Worm (Caenorhabditis elegans) whole organism, late embryonic: ENCODE results near the gene nspd-6.
A peak's percentile ranks its signal among the peaks of the same experiment; 100 is the strongest.

ENCODE experiments used
- C08G9.2 ChIP-seq: sonication (generic microtip); optimal IDR thresholded peaks from 2 replicates; lab custom pipeline; 2016; ENCODE audit warnings: mild to moderate bottlenecking, missing genetic modification characterization, moderate library complexity, missing compliant biosample characterization
- C38D4.7 ChIP-seq: fragments of 200-800 bp; sonication (Bioruptor generic); optimal IDR thresholded peaks from 2 replicates; lab custom pipeline; 2018; ENCODE audit warnings: mild to moderate bottlenecking, missing genetic modification characterization, moderate library complexity, missing compliant biosample characterization
- ahr-1 ChIP-seq: sonication (generic microtip); optimal IDR thresholded peaks from 2 replicates; lab custom pipeline; 2016; ENCODE audit warnings: missing genetic modification characterization, missing compliant biosample characterization
- ama-1 ChIP-seq: fragments of 150-350 bp; optimal IDR thresholded peaks from 2 replicates; lab custom pipeline; 2014
- ceh-14 ChIP-seq: sonication (generic microtip); optimal IDR thresholded peaks from 2 replicates; lab custom pipeline; 2016; ENCODE audit warnings: missing genotype, missing genetic modification characterization, missing compliant biosample characterization
- ceh-18 ChIP-seq: sonication (generic microtip); optimal IDR thresholded peaks from 2 replicates; lab custom pipeline; 2016; ENCODE audit warnings: missing genetic modification characterization, missing compliant biosample characterization
- ceh-2 ChIP-seq: sonication (generic microtip); optimal IDR thresholded peaks from 2 replicates; lab custom pipeline; 2016; ENCODE audit warnings: missing genotype, missing genetic modification characterization, missing compliant biosample characterization
- ceh-34 ChIP-seq: sonication (generic microtip); optimal IDR thresholded peaks from 2 replicates; lab custom pipeline; 2016; ENCODE audit warnings: mild to moderate bottlenecking, missing genetic modification characterization, missing compliant biosample characterization
- ceh-48 ChIP-seq: sonication (generic microtip); optimal IDR thresholded peaks from 2 replicates; lab custom pipeline; 2016; ENCODE audit warnings: missing genetic modification characterization, inconsistent platforms, missing compliant biosample characterization
- ceh-9 ChIP-seq: sonication (generic microtip); optimal IDR thresholded peaks from 2 replicates; lab custom pipeline; 2016; ENCODE audit warnings: mild to moderate bottlenecking, missing genetic modification characterization, inconsistent platforms, missing compliant biosample characterization
- dmd-4 ChIP-seq: sonication (generic microtip); optimal IDR thresholded peaks from 2 replicates; lab custom pipeline; 2016; ENCODE audit warnings: borderline replicate concordance, missing genetic modification characterization, missing compliant biosample characterization
- elt-4 ChIP-seq: sonication (generic microtip); optimal IDR thresholded peaks from 2 replicates; lab custom pipeline; 2016; ENCODE audit warnings: missing genetic modification characterization, missing compliant biosample characterization
- eyg-1 ChIP-seq: sonication (generic microtip); optimal IDR thresholded peaks from 2 replicates; lab custom pipeline; 2016; ENCODE audit warnings: missing genotype, missing genetic modification characterization, missing compliant biosample characterization
- fkh-10 ChIP-seq: fragments of 150-350 bp; optimal IDR thresholded peaks from 2 replicates; lab custom pipeline; 2014; ENCODE audit warnings: missing biosample characterization, missing genetic modification reagents, missing genetic modification characterization
- fkh-6 ChIP-seq: sonication (generic microtip); optimal IDR thresholded peaks from 2 replicates; lab custom pipeline; 2016; ENCODE audit warnings: missing genetic modification characterization, missing compliant biosample characterization
- hlh-13 ChIP-seq: fragments of 200-800 bp; sonication (Bioruptor generic); optimal IDR thresholded peaks from 2 replicates; lab custom pipeline; 2018; ENCODE audit warnings: mild to moderate bottlenecking, missing genetic modification characterization, missing compliant biosample characterization
- hlh-30 ChIP-seq: sonication (generic microtip); optimal IDR thresholded peaks from 2 replicates; lab custom pipeline; 2017; ENCODE audit warnings: antibody characterized with exemption, missing genetic modification characterization, missing compliant biosample characterization; ENCODE audit not compliant: insufficient read depth
- hlh-6 ChIP-seq: sonication (generic microtip); optimal IDR thresholded peaks from 2 replicates; lab custom pipeline; 2016; ENCODE audit warnings: missing genotype, missing genetic modification characterization, missing compliant biosample characterization
- lin-11 ChIP-seq: fragments of 200-800 bp; sonication (Bioruptor generic); optimal IDR thresholded peaks from 2 replicates; lab custom pipeline; 2018; ENCODE audit warnings: mild to moderate bottlenecking, missing genetic modification characterization, missing compliant biosample characterization
- madf-2 ChIP-seq: sonication (generic microtip); optimal IDR thresholded peaks from 2 replicates; lab custom pipeline; 2017; ENCODE audit warnings: missing genetic modification characterization, missing compliant biosample characterization
- mec-3 ChIP-seq: sonication (generic microtip); optimal IDR thresholded peaks from 2 replicates; lab custom pipeline; 2016; ENCODE audit warnings: borderline replicate concordance, missing genetic modification characterization, missing compliant biosample characterization
- nfya-1 ChIP-seq: sonication (generic microtip); optimal IDR thresholded peaks from 2 replicates; lab custom pipeline; 2017; ENCODE audit warnings: missing genetic modification characterization, mild to moderate bottlenecking, missing compliant biosample characterization, antibody characterized with exemption, moderate library complexity
- nhr-11 ChIP-seq: fragments of 150-350 bp; optimal IDR thresholded peaks from 2 replicates; lab custom pipeline; 2014; ENCODE audit warnings: missing biosample characterization, missing genetic modification characterization
- npax-4 ChIP-seq: sonication (generic microtip); optimal IDR thresholded peaks from 2 replicates; lab custom pipeline; 2016; ENCODE audit warnings: missing genetic modification characterization, missing compliant biosample characterization
- odd-2 ChIP-seq: sonication (generic microtip); optimal IDR thresholded peaks from 2 replicates; lab custom pipeline; 2017; ENCODE audit warnings: antibody characterized with exemption, mild to moderate bottlenecking, missing genetic modification characterization, missing compliant biosample characterization
- pag-3 ChIP-seq: sonication (generic microtip); optimal IDR thresholded peaks from 2 replicates; lab custom pipeline; 2016; ENCODE audit warnings: missing compliant biosample characterization, missing genetic modification characterization, borderline replicate concordance
- pha-2 ChIP-seq: sonication (generic microtip); optimal IDR thresholded peaks from 2 replicates; lab custom pipeline; 2017; ENCODE audit warnings: mild to moderate bottlenecking, missing genetic modification characterization, missing compliant biosample characterization
- pha-4 ChIP-seq: fragments of 150-350 bp; optimal IDR thresholded peaks from 2 replicates; lab custom pipeline; 2018; ENCODE audit warnings: missing biosample characterization, missing genetic modification reagents, missing genetic modification characterization
- pros-1 ChIP-seq: fragments of 150-350 bp; optimal IDR thresholded peaks from 2 replicates; lab custom pipeline; 2014; ENCODE audit warnings: missing biosample characterization, missing genetic modification reagents, missing genetic modification characterization
- ref-2 ChIP-seq: sonication (generic microtip); optimal IDR thresholded peaks from 2 replicates; lab custom pipeline; 2016; ENCODE audit warnings: missing genetic modification characterization, missing compliant biosample characterization
- rnt-1 ChIP-seq: sonication (generic microtip); optimal IDR thresholded peaks from 2 replicates; lab custom pipeline; 2016; ENCODE audit warnings: missing genetic modification characterization, missing compliant biosample characterization
- sdc-2 ChIP-seq: sonication (generic microtip); optimal IDR thresholded peaks from 2 replicates; lab custom pipeline; 2016; ENCODE audit warnings: missing genotype, missing genetic modification characterization, missing compliant biosample characterization
- sox-2 ChIP-seq: fragments of 200-800 bp; sonication (Bioruptor generic); IDR thresholded peaks from 2 replicates; pipeline ENCODE4 v1.3.6; 2022; ENCODE audit warnings: missing genetic modification reagents, missing genetic modification characterization, missing compliant biosample characterization
- tbx-2 ChIP-seq: sonication (generic microtip); optimal IDR thresholded peaks from 2 replicates; lab custom pipeline; 2016; ENCODE audit warnings: missing genetic modification characterization, missing compliant biosample characterization
- ttx-3 ChIP-seq: sonication (generic microtip); optimal IDR thresholded peaks from 2 replicates; lab custom pipeline; 2016; ENCODE audit warnings: missing genetic modification reagents, missing genetic modification characterization, missing compliant biosample characterization
- unc-86 ChIP-seq: sonication (generic microtip); optimal IDR thresholded peaks from 2 replicates; lab custom pipeline; 2016; ENCODE audit warnings: missing genetic modification characterization, missing compliant biosample characterization
- zip-5 ChIP-seq: sonication (generic microtip); optimal IDR thresholded peaks from 2 replicates; lab custom pipeline; 2016; ENCODE audit warnings: missing genetic modification characterization, missing compliant biosample characterization

Gene nspd-6

ce11 chrIV:5209390-5209789 lies 43.9 kb upstream of the nspd-6 start, which contains the start of the genes Y59E9AL.36 and nbet-1 (continued):
- TF ChIP-seq lin-11 (tag; lab: Kevin White, UChicago) = no peak
- TF ChIP-seq fkh-10 (GFP tag; lab: Kevin White, UChicago) = no peak
- peak; percentile 32 for TF ChIP-seq ceh-48 (tag; lab: Kevin White, UChicago)
- TF ChIP-seq ref-2 (tag; lab: Kevin White, UChicago) = no peak
- TF ChIP-seq hlh-13 = no peak
- TF ChIP-seq nfya-1 (tag; lab: Kevin White, UChicago) = peak; percentile 54
- TF ChIP-seq npax-4 = no peak
- TF ChIP-seq ceh-2 (tag; lab: Kevin White, UChicago) = no peak
- TF ChIP-seq odd-2 (tag; lab: Kevin White, UChicago) = no peak
- no peak for TF ChIP-seq unc-86 (tag; lab: Kevin White, UChicago)
- no peak for TF ChIP-seq pag-3 (tag; lab: Kevin White, UChicago)
- TF ChIP-seq eyg-1 (tag; lab: Kevin White, UChicago) = no peak
- TF ChIP-seq C08G9.2 (tag; lab: Kevin White, UChicago) = no peak
- peak; percentile 6 for TF ChIP-seq ceh-14 (tag; lab: Kevin White, UChicago)
- TF ChIP-seq fkh-6 (tag; lab: Kevin White, UChicago) = no peak
- TF ChIP-seq hlh-6 (tag; lab: Kevin White, UChicago) = no peak

DNA sequence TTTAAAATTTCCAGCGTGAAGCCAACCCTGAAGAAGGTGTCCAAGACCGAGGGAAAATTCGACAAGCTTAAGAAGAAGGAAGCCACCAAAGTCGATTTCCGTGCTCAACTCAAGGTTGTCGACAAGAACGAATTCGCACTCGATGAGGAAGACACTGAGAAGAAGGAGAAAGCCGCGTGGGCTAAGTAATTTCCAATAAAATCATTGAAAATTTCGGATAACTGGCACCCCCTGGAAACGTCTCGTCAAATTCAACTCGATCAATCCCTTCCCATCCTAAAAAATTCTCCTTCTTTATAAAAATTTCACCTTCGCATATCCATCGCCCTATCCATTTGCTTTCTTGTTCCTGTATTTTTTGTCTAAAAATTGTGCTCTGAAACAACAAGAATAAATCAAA lies 41.2 kb upstream of the nspd-6 start:
- TF ChIP-seq mec-3 (no peak), fkh-6 (tag; lab: Kevin White, UChicago) (no peak), dmd-4 (tag; lab: Kevin White, UChicago) (no peak), pha-2 (no peak)

DNA sequence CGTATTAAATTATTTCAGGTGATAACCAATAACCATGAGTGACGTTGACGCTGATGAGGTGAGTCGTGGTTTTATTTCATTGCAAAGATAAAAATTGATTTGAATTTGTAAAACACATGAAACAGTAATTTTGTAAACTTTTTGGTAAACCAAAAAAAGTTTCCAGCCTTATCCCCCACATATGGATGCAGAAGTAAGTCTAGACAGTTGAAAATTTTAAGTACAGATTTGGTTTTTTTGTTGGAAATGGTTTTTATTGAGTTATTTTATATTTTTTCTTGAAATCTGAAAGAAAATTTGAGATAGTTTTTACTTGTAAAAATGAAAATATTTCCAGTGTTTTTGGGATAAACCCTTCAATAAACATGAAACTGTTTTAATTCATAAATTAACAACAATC lies 39.0 kb upstream of the nspd-6 start, which contains the start of gene tni-4:
Gene tni-4, plus strand, starts transcription at position 19 of the 400 bp plus-strand sequence.
- TF ChIP-seq tbx-2 (tag; lab: Kevin White, UChicago) (no peak), dmd-4 (tag; lab: Kevin White, UChicago) (no peak), nfya-1 (tag; lab: Kevin White, UChicago) (no peak), hlh-6 (tag; lab: Kevin White, UChicago) (no peak), pha-4 (tag; lab: Kevin White, UChicago) (no peak), zip-5 (tag; lab: Kevin White, UChicago) (no peak), sox-2 (no peak), nhr-11 (tag; lab: Kevin White, UChicago) (no peak), ttx-3 (tag; lab: Kevin White, UChicago) (no peak), ceh-34 (no peak)

- TF ChIP-seq ama-1 (lab: Kevin White, UChicago) = no peak
- no peak for TF ChIP-seq odd-2 (tag; lab: Kevin White, UChicago)
- TF ChIP-seq rnt-1 = no peak
- no peak for TF ChIP-seq elt-4 (tag; lab: Kevin White, UChicago)
- TF ChIP-seq pha-2 = no peak
- no peak for TF ChIP-seq ceh-18 (tag; lab: Kevin White, UChicago)
- TF ChIP-seq madf-2 (tag; lab: Kevin White, UChicago) = no peak
- no peak for TF ChIP-seq C38D4.7 (GFP tag; lab: Kevin White, UChicago)
- TF ChIP-seq ahr-1 (tag; lab: Kevin White, UChicago) = no peak
- TF ChIP-seq pros-1 (tag; lab: Kevin White, UChicago) = no peak
- no peak for TF ChIP-seq sdc-2 (tag; lab: Kevin White, UChicago)
- no peak for TF ChIP-seq hlh-30 (tag; lab: Kevin White, UChicago)
- no peak for TF ChIP-seq ceh-9 (tag; lab: Kevin White, UChicago)
Observed at ce11 chrIV:5202575-5202974, 37.0 kb upstream of the nspd-6 start.
